Fruit fly (Drosophila melanogaster) whole organism, adult: ENCODE data around the gene CG7016.

ENCODE experiments used
- CG12768 ChIP-seq: fragments of 200-800 bp; sonication (Bioruptor generic); optimal IDR thresholded peaks from 2 replicates; lab custom pipeline; 2017; ENCODE audit warnings: missing biosample characterization, missing genetic modification characterization, mild to moderate bottlenecking, moderate library complexity, missing genetic modification reagents
- CG14711 ChIP-seq: fragments of 200-800 bp; sonication (Bioruptor generic); optimal IDR thresholded peaks from 2 replicates; lab custom pipeline; 2018; ENCODE audit warnings: missing biosample characterization, mild to moderate bottlenecking, missing genetic modification characterization, moderate library complexity
- CG7045 ChIP-seq: fragments of 200-800 bp; sonication (Bioruptor generic); optimal IDR thresholded peaks from 2 replicates; lab custom pipeline; 2017; ENCODE audit warnings: missing biosample characterization, mild to moderate bottlenecking, missing genetic modification characterization
- Clk ChIP-seq: fragments of 200-800 bp; sonication (Bioruptor generic); optimal IDR thresholded peaks from 2 replicates; lab custom pipeline; 2017; ENCODE audit warnings: missing biosample characterization, missing genetic modification characterization
- Crg-1 ChIP-seq: fragments of 200-800 bp; sonication (Bioruptor generic); optimal IDR thresholded peaks from 2 replicates; lab custom pipeline; 2016; ENCODE audit warnings: missing biosample characterization, missing genetic modification characterization
- Hr96 ChIP-seq: fragments of 200-800 bp; sonication (Bioruptor generic); optimal IDR thresholded peaks from 2 replicates; lab custom pipeline; 2016; ENCODE audit warnings: missing biosample characterization, missing genetic modification characterization
- bab1 ChIP-seq: fragments of 200-800 bp; sonication (Bioruptor generic); optimal IDR thresholded peaks from 3 replicates; lab custom pipeline; 2019; ENCODE audit warnings: missing biosample characterization, mild to moderate bottlenecking, missing genetic modification characterization, moderate library complexity
- cic ChIP-seq: fragments of 200-800 bp; sonication (Bioruptor generic); optimal IDR thresholded peaks from 2 replicates; lab custom pipeline; 2017; ENCODE audit warnings: missing biosample characterization, mild to moderate bottlenecking, missing genetic modification characterization, moderate library complexity
- cnc ChIP-seq, 2 experiments: fragments of >200 bp; optimal IDR thresholded peaks; 2 replicates each; lab custom pipeline; 2017
- kay ChIP-seq: fragments of 200-800 bp; sonication (Bioruptor generic); peaks from one replicate; lab custom pipeline; 2016; ENCODE audit warnings: missing biosample characterization, missing genetic modification characterization, borderline replicate concordance
- tj ChIP-seq: fragments of 200-800 bp; sonication (Bioruptor generic); optimal IDR thresholded peaks from 3 replicates; lab custom pipeline; 2017; ENCODE audit warnings: missing biosample characterization, mild to moderate bottlenecking, missing genetic modification characterization, moderate library complexity
- toe ChIP-seq: fragments of 200-800 bp; sonication (Bioruptor generic); optimal IDR thresholded peaks from 2 replicates; lab custom pipeline; 2016; ENCODE audit warnings: missing biosample characterization, missing genetic modification characterization

DNA sequence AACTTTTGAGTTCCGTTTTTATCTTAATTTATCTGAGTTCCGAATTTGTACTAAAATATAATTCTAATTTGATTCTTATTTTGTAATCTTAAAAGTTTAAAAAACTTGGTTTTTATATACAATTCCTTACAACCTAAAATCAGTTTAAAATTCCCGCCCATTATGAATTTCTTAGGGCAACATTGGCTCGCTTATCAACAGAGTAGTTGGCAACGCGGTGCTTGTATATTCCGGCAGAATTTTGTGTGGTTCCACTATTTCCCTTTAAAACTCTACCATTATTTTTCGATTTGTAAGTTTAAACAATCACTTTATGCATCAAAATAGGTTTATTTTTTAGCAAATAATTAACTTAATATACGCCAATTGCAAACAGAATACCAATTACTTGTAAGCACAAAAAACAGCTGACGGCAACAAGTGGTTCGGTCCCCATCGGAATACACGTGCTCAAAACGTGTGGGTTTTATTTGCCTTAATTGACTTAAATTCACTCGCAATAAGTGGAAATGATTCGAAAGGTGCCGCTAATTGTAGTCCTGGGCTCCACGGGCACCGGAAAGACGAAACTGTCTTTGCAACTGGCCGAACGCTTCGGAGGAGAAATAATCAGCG lies 14.2 kb downstream of the CG7016 start, which contains the start of the genes CG11089 and CG31381:
- no peak for TF ChIP-seq Clk (GFP tag; lab: Kevin White, UChicago)
- no peak for TF ChIP-seq CG14711 (tag; lab: Kevin White, UChicago)
- no peak for TF ChIP-seq cnc (optimal IDR thresholded peaks at IDR 0.05; lab: Kevin White, UChicago)
- no peak for TF ChIP-seq bab1 (GFP tag; lab: Kevin White, UChicago)
- TF ChIP-seq CG12768 (GFP tag; lab: Kevin White, UChicago): no peak
- TF ChIP-seq CG7045 (GFP tag; lab: Kevin White, UChicago): no peak
- TF ChIP-seq kay (GFP tag; lab: Kevin White, UChicago): no peak
- no peak for TF ChIP-seq cic (GFP tag; lab: Kevin White, UChicago)
- no peak for TF ChIP-seq Hr96 (GFP tag; lab: Kevin White, UChicago)
- no peak for TF ChIP-seq Crg-1 (GFP tag; lab: Kevin White, UChicago)
- no peak for TF ChIP-seq toe (GFP tag; lab: Kevin White, UChicago)
- peak; percentile 46 for TF ChIP-seq tj (GFP tag; lab: Kevin White, UChicago)
